Worm (Caenorhabditis elegans) whole organism, L4 larva: ENCODE measurements around the gene C30G12.1.

ENCODE experiments used
- F10B5.3 ChIP-seq: sonication (generic microtip); optimal IDR thresholded peaks from 2 replicates; lab custom pipeline; 2016; ENCODE audit warnings: mild to moderate bottlenecking, missing genetic modification characterization, missing compliant biosample characterization
- F26F4.8 ChIP-seq: fragments of 200-800 bp; sonication (Bioruptor generic); conservative IDR thresholded peaks from 2 replicates; pipeline ENCODE4 v1.3.6; 2022; ENCODE audit warnings: missing genetic modification characterization, missing compliant biosample characterization
- F44E2.7 ChIP-seq: fragments of 200-800 bp; sonication (Bioruptor generic); IDR thresholded peaks from 2 replicates; pipeline ENCODE4 v2.1.2; 2022; ENCODE audit warnings: missing genetic modification characterization, missing compliant biosample characterization
- T26A8.4 ChIP-seq: fragments of 200-800 bp; sonication (Bioruptor generic); IDR thresholded peaks from 2 replicates; pipeline ENCODE4 v1.3.6; 2022; ENCODE audit warnings: missing genetic modification characterization, missing compliant biosample characterization
- aha-1 ChIP-seq: fragments of 150-350 bp; peaks from one replicate; lab custom pipeline; 2014; ENCODE audit warnings: missing biosample characterization, missing genetic modification characterization
- ama-1 ChIP-seq: fragments of 150-350 bp; optimal IDR thresholded peaks from 2 replicates; lab custom pipeline; 2014; ENCODE audit warnings: inconsistent platforms, mixed read lengths
- arid-1 ChIP-seq: fragments of 200-800 bp; sonication (Bioruptor generic); conservative IDR thresholded peaks from 2 replicates; pipeline ENCODE4 v1.3.6; 2022; ENCODE audit warnings: missing genetic modification reagents, missing genetic modification characterization, missing compliant biosample characterization
- ceh-28 ChIP-seq: fragments of 150-350 bp; optimal IDR thresholded peaks from 2 replicates; lab custom pipeline; 2014; ENCODE audit warnings: missing biosample characterization, missing genetic modification reagents, missing genetic modification characterization
- ceh-44 ChIP-seq: fragments of 200-800 bp; sonication (Bioruptor generic); IDR thresholded peaks from 2 replicates; pipeline ENCODE4 v1.3.6; 2022; ENCODE audit warnings: missing genetic modification reagents, missing genetic modification characterization, missing compliant biosample characterization
- ceh-82 ChIP-seq: sonication (generic microtip); optimal IDR thresholded peaks from 2 replicates; lab custom pipeline; 2017; ENCODE audit warnings: missing biosample characterization, missing genetic modification characterization
- daf-16 ChIP-seq, 3 experiments: sonication (generic microtip); optimal IDR thresholded peaks; 2 replicates each; lab custom pipeline; 2016 to 2017; ENCODE audit warnings: missing genetic modification characterization in 3 of 3, missing genetic modification reagents in 3 of 3, mild to moderate bottlenecking in 2 of 3, missing compliant biosample characterization in 2 of 3, missing biosample characterization in 1 of 3, moderate library complexity in 1 of 3
- dmd-6 ChIP-seq: fragments of 200-800 bp; sonication (Bioruptor generic); IDR thresholded peaks from 2 replicates; pipeline ENCODE4 v1.3.6; 2022; ENCODE audit warnings: missing genetic modification reagents, missing genetic modification characterization, missing compliant biosample characterization
- dmd-9 ChIP-seq: fragments of 200-800 bp; sonication (Bioruptor generic); IDR thresholded peaks from 2 replicates; pipeline ENCODE4 v1.3.6; 2022; ENCODE audit warnings: missing genetic modification reagents, missing genetic modification characterization, missing compliant biosample characterization
- dve-1 ChIP-seq: sonication (generic microtip); optimal IDR thresholded peaks from 2 replicates; lab custom pipeline; 2017; ENCODE audit warnings: antibody characterized with exemption, mild to moderate bottlenecking, missing genetic modification characterization, missing compliant biosample characterization; ENCODE audit not compliant: insufficient read depth
- gei-8 ChIP-seq: fragments of 200-800 bp; sonication (Bioruptor generic); optimal IDR thresholded peaks from 2 replicates; lab custom pipeline; 2018; ENCODE audit warnings: mild to moderate bottlenecking, missing genetic modification characterization, missing compliant biosample characterization
- hif-1 ChIP-seq, 2 experiments: sonication (generic microtip); optimal IDR thresholded peaks; 2 replicates each; lab custom pipeline; 2016 to 2017; ENCODE audit warnings: missing compliant biosample characterization in 2 of 2, missing genetic modification characterization in 2 of 2, missing genetic modification reagents in 2 of 2, missing genotype in 2 of 2, mild to moderate bottlenecking in 1 of 2
- hlh-11 ChIP-seq: fragments of 200-800 bp; sonication (Bioruptor generic); optimal IDR thresholded peaks from 2 replicates; lab custom pipeline; 2018; ENCODE audit warnings: mild to moderate bottlenecking, missing genetic modification characterization, missing compliant biosample characterization
- hlh-30 ChIP-seq: sonication (generic microtip); optimal IDR thresholded peaks from 2 replicates; lab custom pipeline; 2017; ENCODE audit warnings: antibody characterized with exemption, mild to moderate bottlenecking, missing genetic modification characterization, missing compliant biosample characterization; ENCODE audit not compliant: insufficient read depth
- lim-7 ChIP-seq: fragments of 200-800 bp; sonication (Bioruptor generic); IDR thresholded peaks from 2 replicates; pipeline ENCODE4 v1.3.6; 2022; ENCODE audit warnings: missing genetic modification characterization, missing compliant biosample characterization
- lin-1 ChIP-seq: fragments of 200-800 bp; sonication (Bioruptor generic); IDR thresholded peaks from 2 replicates; pipeline ENCODE4 v1.3.6; 2022; ENCODE audit warnings: missing genetic modification reagents, missing genetic modification characterization, missing compliant biosample characterization
- lin-38 ChIP-seq: fragments of 200-800 bp; sonication (Bioruptor generic); IDR thresholded peaks from 2 replicates; pipeline ENCODE4 v1.3.6; 2022; ENCODE audit warnings: missing genetic modification reagents, missing genetic modification characterization, missing compliant biosample characterization
- lin-39 ChIP-seq: fragments of 150-350 bp; optimal IDR thresholded peaks from 2 replicates; lab custom pipeline; 2014; ENCODE audit warnings: missing biosample characterization, missing genetic modification reagents, missing genetic modification characterization
- lsy-2 ChIP-seq, 2 experiments: fragments of 150-350 bp in 1 of 2; sonication (generic microtip) in 1 of 2; optimal IDR thresholded peaks; 2 replicates each; lab custom pipeline; 2014 to 2017; ENCODE audit warnings: missing biosample characterization in 2 of 2, missing genetic modification characterization in 2 of 2
- madf-9 ChIP-seq: fragments of 200-800 bp; sonication (Bioruptor generic); conservative IDR thresholded peaks from 2 replicates; pipeline ENCODE4 v1.3.6; 2022; ENCODE audit warnings: missing genetic modification reagents, missing genetic modification characterization, missing compliant biosample characterization
- mdl-1 ChIP-seq, 2 experiments: fragments of 150-350 bp in 1 of 2; sonication (generic microtip) in 1 of 2; optimal IDR thresholded peaks; 2 replicates each; lab custom pipeline; 2014 to 2017; ENCODE audit warnings: missing biosample characterization in 2 of 2, missing genetic modification characterization in 2 of 2
- mes-2 ChIP-seq: sonication (generic microtip); optimal IDR thresholded peaks from 2 replicates; lab custom pipeline; 2016; ENCODE audit warnings: missing genotype, mild to moderate bottlenecking, missing genetic modification characterization, missing compliant biosample characterization; ENCODE audit not compliant: poor library complexity, severe bottlenecking
- mxl-2 ChIP-seq: fragments of 200-800 bp; sonication (Bioruptor generic); conservative IDR thresholded peaks from 2 replicates; pipeline ENCODE4 v1.3.6; 2022; ENCODE audit warnings: missing genetic modification reagents, missing genetic modification characterization, missing compliant biosample characterization
- mxl-3 ChIP-seq: fragments of 200-800 bp; sonication (Bioruptor generic); optimal IDR thresholded peaks from 2 replicates; lab custom pipeline; 2018; ENCODE audit warnings: mild to moderate bottlenecking, missing genetic modification characterization, missing compliant biosample characterization
- nhr-102 ChIP-seq: sonication (generic microtip); optimal IDR thresholded peaks from 2 replicates; lab custom pipeline; 2016; ENCODE audit warnings: mild to moderate bottlenecking, missing genetic modification characterization, moderate library complexity, missing compliant biosample characterization
- nhr-28 ChIP-seq: fragments of 150-350 bp; optimal IDR thresholded peaks from 2 replicates; lab custom pipeline; 2014; ENCODE audit warnings: missing biosample characterization, missing genetic modification characterization
- nhr-48 ChIP-seq: sonication (generic microtip); optimal IDR thresholded peaks from 2 replicates; lab custom pipeline; 2016; ENCODE audit warnings: mild to moderate bottlenecking, missing genetic modification characterization, missing compliant biosample characterization
- nhr-76 ChIP-seq: fragments of 150-350 bp; optimal IDR thresholded peaks from 2 replicates; lab custom pipeline; 2014; ENCODE audit warnings: missing biosample characterization, missing genetic modification characterization
- pha-4 ChIP-seq, 2 experiments: fragments of 150-350 bp in 1 of 2; fragments of 200-800 bp in 1 of 2; sonication (Bioruptor generic) in 1 of 2; IDR thresholded peaks in 1 of 2; optimal IDR thresholded peaks in 1 of 2; 2 replicates each; pipeline versions ENCODE4 v1.3.6 to Lab custom; 2014 to 2022; ENCODE audit warnings: missing genetic modification characterization in 2 of 2, missing genetic modification reagents in 2 of 2, missing biosample characterization in 1 of 2, missing compliant biosample characterization in 1 of 2
- php-3 ChIP-seq: fragments of 200-800 bp; sonication (Bioruptor generic); IDR thresholded peaks from 2 replicates; pipeline ENCODE4 v1.3.6; 2022; ENCODE audit warnings: missing genetic modification reagents, missing genetic modification characterization, missing compliant biosample characterization
- pqm-1 ChIP-seq: sonication (generic microtip); optimal IDR thresholded peaks from 2 replicates; lab custom pipeline; 2017; ENCODE audit warnings: missing biosample characterization, missing genetic modification characterization
- skn-1 ChIP-seq: fragments of 150-350 bp; optimal IDR thresholded peaks from 2 replicates; lab custom pipeline; 2014; ENCODE audit warnings: missing biosample characterization, missing genetic modification characterization
- snpc-1.2 ChIP-seq: fragments of 200-800 bp; sonication (Bioruptor generic); IDR thresholded peaks from 2 replicates; pipeline ENCODE4 v1.3.6; 2022; ENCODE audit warnings: missing genetic modification reagents, missing genetic modification characterization, missing compliant biosample characterization
- tag-97 ChIP-seq: fragments of 200-800 bp; sonication (Bioruptor generic); IDR thresholded peaks from 2 replicates; pipeline ENCODE4 v1.3.6; 2022; ENCODE audit warnings: missing genetic modification characterization, missing compliant biosample characterization
- tra-1 ChIP-seq: fragments of 200-800 bp; sonication (Bioruptor generic); IDR thresholded peaks from 2 replicates; pipeline ENCODE4 v1.3.6; 2022; ENCODE audit warnings: missing genetic modification reagents, missing genetic modification characterization, missing compliant biosample characterization
- unc-39 ChIP-seq: sonication (generic microtip); optimal IDR thresholded peaks from 2 replicates; lab custom pipeline; 2017; ENCODE audit warnings: missing biosample characterization, missing genetic modification characterization
- unc-62 ChIP-seq, 3 experiments: fragments of 150-350 bp in 1 of 3; sonication (generic microtip); optimal IDR thresholded peaks in 2 of 3; peaks in 1 of 3; 1 replicate in 1 of 3; 2 replicates in 2 of 3; lab custom pipeline; 2014 to 2017; ENCODE audit warnings: missing biosample characterization in 3 of 3, missing genetic modification characterization in 3 of 3, missing genetic modification reagents in 3 of 3, missing genotype in 1 of 3
- vab-7 ChIP-seq: fragments of 200-800 bp; sonication (Bioruptor generic); IDR thresholded peaks from 2 replicates; pipeline ENCODE4 v1.3.6; 2022; ENCODE audit warnings: missing genetic modification reagents, missing genetic modification characterization, missing compliant biosample characterization
- zag-1 ChIP-seq: fragments of 150-350 bp; optimal IDR thresholded peaks from 2 replicates; lab custom pipeline; 2014; ENCODE audit warnings: missing biosample characterization, missing genetic modification characterization
- ztf-7 ChIP-seq: fragments of 150-350 bp; optimal IDR thresholded peaks from 2 replicates; lab custom pipeline; 2014; ENCODE audit warnings: missing biosample characterization, missing genetic modification characterization

Gene C30G12.1

DNA sequence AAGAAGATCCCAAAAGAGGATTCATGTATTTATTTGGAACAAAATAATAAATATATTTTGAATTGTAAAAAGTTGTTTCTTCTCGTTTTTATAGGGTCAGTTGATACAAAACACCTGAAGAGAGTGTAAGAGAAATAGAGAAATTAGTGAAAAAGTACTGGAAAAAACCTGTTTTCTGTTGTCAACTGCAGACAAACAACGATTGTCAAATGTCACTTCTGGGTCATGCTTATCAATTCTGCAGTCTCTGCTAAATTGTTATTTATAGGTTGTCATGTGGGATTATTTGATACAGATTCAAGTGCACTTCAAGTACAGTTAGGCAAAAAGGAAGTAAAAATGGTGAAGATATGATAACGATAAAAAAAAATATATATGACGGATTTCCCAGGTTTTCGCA, 26.6 kb upstream of the C30G12.1 start (continued):
- no peak for TF ChIP-seq lsy-2 (tag; optimal IDR thresholded peaks at IDR 0.05; lab: Kevin White, UChicago)
- TF ChIP-seq lin-38 (GFP tag; lab: Robert Waterston, UW), result no peak
- no peak for TF ChIP-seq ceh-44 (GFP tag; lab: Robert Waterston, UW)
- no peak for TF ChIP-seq lin-39
- TF ChIP-seq unc-39 (tag; lab: Kevin White, UChicago), result no peak
- no peak for TF ChIP-seq pha-4 (GFP tag; IDR thresholded peaks at IDR 0.05; lab: Robert Waterston, UW)
- TF ChIP-seq pha-4 (tag; optimal IDR thresholded peaks at IDR 0.05; lab: Kevin White, UChicago), result no peak

DNA sequence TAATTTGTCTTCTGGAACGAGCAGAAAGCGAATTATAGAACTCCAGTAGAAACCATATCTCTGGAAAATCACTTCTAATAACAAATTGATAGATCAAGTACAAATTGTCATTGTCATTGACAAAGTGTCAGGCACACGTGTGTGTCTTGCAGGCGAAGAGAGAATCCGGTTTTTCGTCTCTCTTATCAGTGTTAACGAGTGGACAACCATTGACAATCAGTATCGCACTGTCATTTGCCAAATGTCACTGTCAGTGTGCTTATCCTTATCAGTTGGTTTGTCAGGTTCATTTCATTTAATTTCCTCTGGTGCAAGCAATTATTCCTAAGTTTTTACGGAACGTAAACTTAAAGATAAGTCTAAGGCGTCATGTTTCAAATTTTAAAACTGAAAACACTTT, 25.6 kb upstream of the C30G12.1 start:
- TF ChIP-seq hlh-11 (tag; lab: Kevin White, UChicago) (peak; percentile 78), tra-1 (GFP tag; lab: Robert Waterston, UW) (peak; percentile 34; the same call in 1 of the 2 replicates), mxl-2 (GFP tag; lab: Robert Waterston, UW) (no peak), aha-1 (tag; lab: Kevin White, UChicago) (peak; percentile 62), php-3 (GFP tag; lab: Robert Waterston, UW) (0 out of 2 replicates have a peak, but pooled peaks have one; percentile 41), skn-1 (tag; lab: Kevin White, UChicago) (no peak), nhr-28 (tag; lab: Kevin White, UChicago) (peak; percentile 14), T26A8.4 (GFP tag; lab: Robert Waterston, UW) (no peak), pqm-1 (peak; percentile 93), dve-1 (tag; lab: Kevin White, UChicago) (peak; percentile 29), unc-62 (GFP tag; optimal IDR thresholded peaks at IDR 0.05 in 1 of 2; lab: Kevin White, UChicago) (peak in 1 of 2 experiments; percentile 75), unc-62 (tag; optimal IDR thresholded peaks at IDR 0.05; lab: Kevin White, UChicago) (no peak), lim-7 (GFP tag; lab: Robert Waterston, UW) (no peak), mxl-3 (GFP tag; lab: Kevin White, UChicago) (peak; percentile 94), ama-1 (lab: Kevin White, UChicago) (no peak), nhr-48 (tag; lab: Kevin White, UChicago) (peak; percentile 52), lin-1 (GFP tag; lab: Robert Waterston, UW) (0 out of 2 replicates have a peak, but pooled peaks have one; percentile 22), dmd-6 (peak; percentile 79), mes-2 (no peak), mdl-1 (tag; optimal IDR thresholded peaks at IDR 0.05; lab: Kevin White, UChicago) (peak in 1 of 2 experiments; percentile 37), hlh-30 (peak; percentile 49), daf-16 (GFP tag; optimal IDR thresholded peaks at IDR 0.05; lab: Kevin White, UChicago) (no peak), daf-16 (tag; optimal IDR thresholded peaks at IDR 0.05; lab: Kevin White, UChicago) (peak; percentile 20)

DNA sequence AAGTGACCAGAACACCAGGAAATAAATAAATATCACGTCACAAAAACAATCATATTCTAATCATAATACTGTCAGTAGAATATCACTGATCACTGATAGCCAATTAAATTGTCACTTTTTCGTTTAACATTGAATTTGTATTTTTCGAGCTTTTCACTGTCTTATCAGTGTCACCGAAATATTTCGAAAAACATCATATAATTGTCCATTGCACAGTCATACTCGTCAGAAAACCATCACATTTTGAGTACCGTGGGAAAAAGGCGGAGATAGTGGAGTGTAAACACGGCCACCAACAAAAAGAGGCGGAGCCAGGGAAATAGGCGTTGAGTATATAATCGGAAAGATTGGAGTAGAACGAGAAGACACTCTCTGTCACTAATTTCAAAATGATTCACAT, 21.9 kb upstream of the C30G12.1 start:
- TF ChIP-seq nhr-102 (tag; lab: Kevin White, UChicago) (peak; percentile 84), ztf-7 (tag; lab: Kevin White, UChicago) (peak; percentile 8), php-3 (GFP tag; lab: Robert Waterston, UW) (peak; percentile 92), F26F4.8 (GFP tag; lab: Robert Waterston, UW) (no peak), lsy-2 (tag; optimal IDR thresholded peaks at IDR 0.05; lab: Kevin White, UChicago) (peak in 1 of 2 experiments; percentile 11), dmd-6 (peak; percentile 81), mdl-1 (tag; optimal IDR thresholded peaks at IDR 0.05; lab: Kevin White, UChicago) (peak in 1 of 2 experiments; percentile 21), nhr-28 (tag; lab: Kevin White, UChicago) (peak; percentile 74), pqm-1 (peak; percentile 9), F10B5.3 (tag; lab: Kevin White, UChicago) (no peak), mxl-3 (GFP tag; lab: Kevin White, UChicago) (peak; percentile 14), arid-1 (no peak), snpc-1.2 (no peak), madf-9 (GFP tag; lab: Robert Waterston, UW) (no peak), ceh-82 (tag; lab: Kevin White, UChicago) (no peak), F44E2.7 (no peak), gei-8 (no peak), dve-1 (tag; lab: Kevin White, UChicago) (peak; percentile 78), tra-1 (GFP tag; lab: Robert Waterston, UW) (peak; percentile 13; the same call in 1 of the 2 replicates), hif-1 (tag; optimal IDR thresholded peaks at IDR 0.05; lab: Kevin White, UChicago) (no peak), nhr-76 (tag; lab: Kevin White, UChicago) (no peak), dmd-9 (GFP tag; lab: Robert Waterston, UW) (no peak), nhr-48 (tag; lab: Kevin White, UChicago) (peak; percentile 83), tag-97 (GFP tag; lab: Robert Waterston, UW) (no peak), ceh-28 (tag; lab: Kevin White, UChicago) (no peak), mes-2 (no peak), aha-1 (tag; lab: Kevin White, UChicago) (no peak), vab-7 (no peak), zag-1 (tag; lab: Kevin White, UChicago) (no peak), hlh-30 (peak; percentile 31)
